Worm (Caenorhabditis elegans): ENCODE measurements around the gene twk-2.

DNA sequence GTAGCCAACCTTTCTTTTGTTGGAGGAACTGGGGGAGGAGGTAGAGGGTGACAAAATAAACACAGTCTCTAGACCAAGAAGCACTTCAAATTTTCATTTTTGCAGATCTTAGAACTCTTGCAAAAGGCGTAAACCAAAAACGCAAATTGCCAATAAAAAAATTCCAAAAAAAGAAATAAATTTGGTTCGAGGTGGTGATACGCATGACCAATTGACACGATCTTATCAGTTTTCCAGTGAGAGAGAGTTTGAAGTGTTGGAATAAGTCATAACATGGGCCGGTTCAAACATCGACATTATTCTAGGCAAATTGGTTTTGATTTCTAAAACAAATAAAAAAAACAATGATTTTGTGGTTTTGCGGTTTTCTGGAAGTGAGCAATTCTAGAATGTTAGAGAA is 42.9 kb upstream of the twk-2 start:
- TF ChIP-seq elt-3 (tag; optimal IDR thresholded peaks at IDR 0.05): no peak
- no peak for TF ChIP-seq nhr-11 (tag; optimal IDR thresholded peaks at IDR 0.05)
- no peak for TF ChIP-seq lin-15B (tag; optimal IDR thresholded peaks at IDR 0.05)
- TF ChIP-seq fkh-10 (GFP tag; optimal IDR thresholded peaks at IDR 0.05): no peak
- no peak for TF ChIP-seq skn-1 (tag; optimal IDR thresholded peaks at IDR 0.05)
